Worm (Caenorhabditis elegans) whole organism, midembryonic: ENCODE measurements around the gene wrn-1.

Experiments
- T22C8.4 ChIP-seq: fragments of 200-800 bp; sonication (Bioruptor generic); IDR thresholded peaks from 2 replicates; pipeline ENCODE4 v1.3.6; 2022; ENCODE audit warnings: missing genetic modification characterization, missing compliant biosample characterization
- cog-1 ChIP-seq: sonication (generic microtip); optimal IDR thresholded peaks from 2 replicates; lab custom pipeline; 2016; ENCODE audit warnings: missing genetic modification characterization, missing compliant biosample characterization
- flt-1 ChIP-seq: fragments of 200-800 bp; sonication (Bioruptor generic); IDR thresholded peaks from 2 replicates; pipeline ENCODE4 v1.3.6; 2022; ENCODE audit warnings: missing genetic modification characterization, missing compliant biosample characterization
- klf-2 ChIP-seq: fragments of 200-800 bp; sonication (Bioruptor generic); conservative IDR thresholded peaks from 2 replicates; pipeline ENCODE4 v1.3.6; 2022; ENCODE audit warnings: missing genetic modification reagents, missing genetic modification characterization, missing compliant biosample characterization
- med-1 ChIP-seq: sonication (generic microtip); optimal IDR thresholded peaks from 2 replicates; lab custom pipeline; 2017; ENCODE audit warnings: missing genetic modification characterization, mild to moderate bottlenecking, missing compliant biosample characterization, antibody characterized with exemption, missing genetic modification reagents; ENCODE audit not compliant: insufficient read depth
- ref-1 ChIP-seq: fragments of 200-800 bp; sonication (Bioruptor generic); conservative IDR thresholded peaks from 2 replicates; pipeline ENCODE4 v1.3.6; 2022; ENCODE audit warnings: missing genetic modification reagents, missing genetic modification characterization, missing compliant biosample characterization
- tab-1 ChIP-seq: fragments of 200-800 bp; sonication (Bioruptor generic); IDR thresholded peaks from 2 replicates; pipeline ENCODE4 v1.3.6; 2022; ENCODE audit warnings: missing genetic modification characterization, missing compliant biosample characterization
- ztf-23 ChIP-seq: fragments of 200-800 bp; sonication (Bioruptor generic); IDR thresholded peaks from 2 replicates; pipeline ENCODE4 v1.3.6; 2022; ENCODE audit warnings: missing genetic modification reagents, missing genetic modification characterization, missing compliant biosample characterization
- ztf-29 ChIP-seq: fragments of 200-800 bp; sonication (Bioruptor generic); IDR thresholded peaks from 2 replicates; pipeline ENCODE4 v1.3.6; 2022; ENCODE audit warnings: missing genetic modification reagents, missing genetic modification characterization, missing compliant biosample characterization

Gene wrn-1

DNA sequence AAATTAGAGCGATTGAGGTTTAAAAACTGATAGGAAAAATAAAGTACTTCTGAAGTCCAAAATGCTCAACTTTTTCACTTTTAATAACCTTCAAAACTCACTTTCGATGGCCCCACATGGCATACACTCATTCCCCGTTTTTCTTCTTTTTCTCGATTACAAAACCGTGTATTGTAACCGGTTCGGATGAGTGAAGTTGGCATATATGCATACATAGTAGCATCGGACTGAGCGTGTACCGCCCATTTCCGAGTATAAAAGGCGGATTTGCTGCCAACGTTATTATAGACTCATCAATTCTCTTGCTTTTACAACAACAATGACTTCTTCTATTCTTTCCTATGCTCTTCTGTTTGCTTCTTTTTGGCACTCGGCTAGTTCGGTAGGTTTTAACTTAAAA lies 28.0 kb downstream of the wrn-1 start, which contains the start of gene C56C10.4:
Gene C56C10.4, plus strand, starts transcription at position 301 of the 400 bp plus-strand sequence.
- no peak for TF ChIP-seq ztf-23 (GFP tag; lab: Robert Waterston, UW)
- no peak for TF ChIP-seq tab-1 (GFP tag; lab: Robert Waterston, UW)
- TF ChIP-seq ztf-29 (GFP tag; lab: Robert Waterston, UW): no peak
- no peak for TF ChIP-seq med-1
- TF ChIP-seq cog-1 (tag; lab: Kevin White, UChicago): no peak
- TF ChIP-seq flt-1 (GFP tag; lab: Robert Waterston, UW): no peak
- no peak for TF ChIP-seq klf-2
- TF ChIP-seq ref-1 (GFP tag; lab: Robert Waterston, UW): no peak
- TF ChIP-seq T22C8.4: no peak

DNA sequence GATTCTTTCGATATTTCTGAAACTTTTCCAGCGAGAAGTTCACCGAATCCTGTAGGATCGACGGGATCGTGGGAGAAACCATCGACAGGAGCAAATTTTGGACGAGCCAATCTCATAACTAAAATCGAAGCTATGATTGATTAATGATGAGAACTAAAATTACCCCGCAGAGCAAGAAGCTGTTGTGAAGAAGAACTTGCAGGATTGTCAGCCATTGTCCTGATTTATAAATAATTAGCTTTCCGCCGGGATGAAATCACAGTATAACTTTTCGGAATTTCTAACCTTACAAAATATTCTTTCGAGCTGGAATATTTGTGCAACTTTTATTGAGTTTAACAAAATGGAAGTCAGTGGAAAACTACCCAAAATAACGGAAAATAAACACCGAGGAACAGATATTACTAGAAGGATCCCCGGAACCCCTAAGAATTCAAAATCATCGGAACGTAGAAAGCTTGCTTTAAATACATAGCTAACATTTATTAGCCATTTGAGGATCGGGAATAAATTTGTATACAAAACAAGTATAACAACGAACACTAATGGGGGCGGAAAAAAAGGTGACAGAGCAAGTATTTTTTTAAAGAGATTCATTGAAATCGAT lies 32.6 kb downstream of the wrn-1 start, which contains the start of gene C56C10.7:
Gene C56C10.7, minus strand, starts transcription at position 312 of the 607 bp plus-strand sequence.
- TF ChIP-seq ztf-23 (GFP tag; lab: Robert Waterston, UW): no peak
- no peak for TF ChIP-seq T22C8.4
- no peak for TF ChIP-seq cog-1 (tag; lab: Kevin White, UChicago)
- 0 out of 2 replicates have a peak, but pooled peaks have one; percentile 14 for TF ChIP-seq flt-1 (GFP tag; lab: Robert Waterston, UW)
- no peak for TF ChIP-seq klf-2
- TF ChIP-seq tab-1 (GFP tag; lab: Robert Waterston, UW): no peak

- TF ChIP-seq ztf-23 (GFP tag; lab: Robert Waterston, UW) (peak; percentile 100), klf-2 (no peak), flt-1 (GFP tag; lab: Robert Waterston, UW) (0 out of 2 replicates have a peak, but pooled peaks have one; percentile 61), tab-1 (GFP tag; lab: Robert Waterston, UW) (no peak), ref-1 (GFP tag; lab: Robert Waterston, UW) (no peak), cog-1 (tag; lab: Kevin White, UChicago) (peak; percentile 84), T22C8.4 (no peak), ztf-29 (GFP tag; lab: Robert Waterston, UW) (peak; percentile 73), med-1 (peak; percentile 36)
These were observed 34.0 kb downstream of the wrn-1 start, which contains the start of gene icd-1 for ce11 chrII:6588605-6589292. TSS of gene icd-1 (minus strand) at chrII:6588655.

- TF ChIP-seq T22C8.4 (no peak), ztf-23 (GFP tag; lab: Robert Waterston, UW) (no peak), tab-1 (GFP tag; lab: Robert Waterston, UW) (no peak), ztf-29 (GFP tag; lab: Robert Waterston, UW) (no peak), flt-1 (GFP tag; lab: Robert Waterston, UW) (no peak), klf-2 (no peak), ref-1 (GFP tag; lab: Robert Waterston, UW) (no peak), med-1 (no peak), cog-1 (tag; lab: Kevin White, UChicago) (no peak)
These were observed 34.6 kb downstream of the wrn-1 start, which contains the start of gene vps-32.1 for ce11 chrII:6589408-6589807. TSS of gene vps-32.1 (plus strand) at chrII:6589708.

ce11 chrII:6591000-6591399 lies 36.2 kb downstream of the wrn-1 start:
- TF ChIP-seq klf-2: no peak
- no peak for TF ChIP-seq ztf-29 (GFP tag; lab: Robert Waterston, UW)
- TF ChIP-seq tab-1 (GFP tag; lab: Robert Waterston, UW): no peak
- no peak for TF ChIP-seq cog-1 (tag; lab: Kevin White, UChicago)
- no peak for TF ChIP-seq ztf-23 (GFP tag; lab: Robert Waterston, UW)

DNA sequence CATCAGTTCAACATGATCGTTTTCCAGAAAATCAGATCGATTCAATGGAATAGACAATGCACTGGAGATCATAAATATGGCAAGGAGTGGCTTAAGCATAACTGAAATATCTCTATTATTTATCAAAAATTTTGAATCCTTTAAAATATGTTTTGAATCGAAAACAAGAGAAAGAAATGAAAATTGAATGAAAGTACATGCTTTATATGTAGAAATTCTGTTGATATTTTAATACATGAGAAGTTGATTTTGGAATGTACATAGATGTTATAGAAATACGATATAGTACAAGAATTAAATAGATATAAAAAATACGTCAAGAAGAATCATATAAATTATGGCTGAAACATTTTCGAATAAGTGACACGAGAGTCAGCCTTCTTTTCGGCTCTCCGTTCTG lies 37.5 kb downstream of the wrn-1 start, which contains the start of gene C56C10.9:
Gene C56C10.9, minus strand, starts transcription at position 101 of the 400 bp plus-strand sequence.
- no peak for TF ChIP-seq ztf-29 (GFP tag; lab: Robert Waterston, UW)
- no peak for TF ChIP-seq flt-1 (GFP tag; lab: Robert Waterston, UW)
- TF ChIP-seq cog-1 (tag; lab: Kevin White, UChicago): no peak
- no peak for TF ChIP-seq med-1
- no peak for TF ChIP-seq klf-2
- TF ChIP-seq ztf-23 (GFP tag; lab: Robert Waterston, UW): no peak
- no peak for TF ChIP-seq tab-1 (GFP tag; lab: Robert Waterston, UW)
- TF ChIP-seq T22C8.4: no peak
- no peak for TF ChIP-seq ref-1 (GFP tag; lab: Robert Waterston, UW)

- TF ChIP-seq flt-1 (GFP tag; lab: Robert Waterston, UW) (no peak), cog-1 (tag; lab: Kevin White, UChicago) (no peak), ztf-23 (GFP tag; lab: Robert Waterston, UW) (no peak), T22C8.4 (no peak), ref-1 (GFP tag; lab: Robert Waterston, UW) (no peak), klf-2 (no peak), med-1 (no peak), tab-1 (GFP tag; lab: Robert Waterston, UW) (no peak), ztf-29 (GFP tag; lab: Robert Waterston, UW) (no peak)
These were observed 39.4 kb downstream of the wrn-1 start, which contains the start of gene aipr-1 for ce11 chrII:6594151-6594550. TSS of gene aipr-1 (minus strand) at chrII:6594251.

DNA sequence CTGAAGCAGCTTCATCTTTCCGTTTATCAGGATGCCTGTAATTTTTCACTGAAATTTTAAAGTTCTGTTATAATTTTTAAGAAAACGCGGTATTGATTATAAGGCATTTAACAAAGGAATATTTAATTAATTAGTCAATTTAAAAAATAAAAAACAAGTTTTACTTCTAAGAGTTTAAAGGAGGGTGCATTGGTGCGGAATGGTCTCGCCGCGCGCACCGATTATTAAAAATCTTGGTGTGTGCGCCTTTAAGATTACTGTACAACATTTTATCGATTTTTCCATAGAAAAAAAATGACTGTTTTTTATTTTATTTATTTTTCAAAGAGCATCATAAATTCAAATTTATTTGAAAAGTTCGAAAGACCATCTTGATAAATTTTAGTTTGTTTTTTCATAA lies 42.7 kb downstream of the wrn-1 start:
- TF ChIP-seq cog-1 (tag; lab: Kevin White, UChicago): no peak
- TF ChIP-seq klf-2: no peak

- TF ChIP-seq tab-1 (GFP tag; lab: Robert Waterston, UW) (no peak), ztf-23 (GFP tag; lab: Robert Waterston, UW) (peak; percentile 43; the same call in 1 of the 2 replicates)
These were observed 43.3 kb downstream of the wrn-1 start, which contains the start of gene dnj-8 for ce11 chrII:6598050-6598449. TSS of gene dnj-8 (minus strand) at chrII:6598080.

ce11 chrII:6600973-6601372 lies 46.2 kb downstream of the wrn-1 start, which contains the start of gene vps-33.2:
TSS of gene vps-33.2 (plus strand) at chrII:6601216.
- TF ChIP-seq cog-1 (tag; lab: Kevin White, UChicago) (no peak), tab-1 (GFP tag; lab: Robert Waterston, UW) (no peak), klf-2 (no peak), ztf-29 (GFP tag; lab: Robert Waterston, UW) (no peak), ztf-23 (GFP tag; lab: Robert Waterston, UW) (peak; percentile 75), T22C8.4 (no peak)
